Fruit fly (Drosophila melanogaster): Measurements from ENCODE around the gene Hacd2.
"Not testable (repeated sequence)": the region's sequence is repeated elsewhere in the genome, so short reads cannot be mapped to it uniquely, and the experiment has no call there.

- not testable (repeated sequence) for TF ChIP-seq Sin3A, insv, psq, Myc, h (optimal IDR thresholded peaks at IDR 0.05)
These were observed 3.9 kb upstream of the Hacd2 start, which contains the start of gene Hsp60D for dm6 chr2L:13449397-13449796.
